Worm (Caenorhabditis elegans) whole organism, late embryonic: ENCODE data around the gene F44E2.6.

ENCODE experiments used
- K02D7.2 ChIP-seq: sonication (generic microtip); optimal IDR thresholded peaks from 2 replicates; lab custom pipeline; 2017; ENCODE audit warnings: mild to moderate bottlenecking, missing genetic modification characterization, missing compliant biosample characterization
- Y22D7AL.16 ChIP-seq: sonication (generic microtip); optimal IDR thresholded peaks from 2 replicates; lab custom pipeline; 2016; ENCODE audit warnings: missing genetic modification characterization, missing compliant biosample characterization
- eyg-1 ChIP-seq: sonication (generic microtip); optimal IDR thresholded peaks from 2 replicates; lab custom pipeline; 2016; ENCODE audit warnings: missing genotype, missing genetic modification characterization, missing compliant biosample characterization
- gmeb-2 ChIP-seq: sonication (generic microtip); optimal IDR thresholded peaks from 2 replicates; lab custom pipeline; 2016; ENCODE audit warnings: missing genetic modification characterization, inconsistent platforms, missing compliant biosample characterization
- hlh-8 ChIP-seq: sonication (generic microtip); optimal IDR thresholded peaks from 2 replicates; lab custom pipeline; 2016; ENCODE audit warnings: missing genotype, missing genetic modification characterization, missing compliant biosample characterization
- nfya-1 ChIP-seq: sonication (generic microtip); optimal IDR thresholded peaks from 2 replicates; lab custom pipeline; 2017; ENCODE audit warnings: missing genetic modification characterization, mild to moderate bottlenecking, missing compliant biosample characterization, antibody characterized with exemption, moderate library complexity
- pha-4 ChIP-seq: fragments of 150-350 bp; optimal IDR thresholded peaks from 2 replicates; lab custom pipeline; 2018; ENCODE audit warnings: missing biosample characterization, missing genetic modification reagents, missing genetic modification characterization

- peak; percentile 43 for TF ChIP-seq eyg-1 (tag; lab: Kevin White, UChicago)
- TF ChIP-seq K02D7.2 (tag; lab: Kevin White, UChicago), result no peak
- TF ChIP-seq pha-4 (tag; lab: Kevin White, UChicago), result no peak
- TF ChIP-seq gmeb-2 (tag; lab: Kevin White, UChicago), result peak; percentile 10
- TF ChIP-seq Y22D7AL.16 (tag; lab: Kevin White, UChicago), result no peak
- no peak for TF ChIP-seq hlh-8 (tag; lab: Kevin White, UChicago)
- peak; percentile 15 for TF ChIP-seq nfya-1 (tag; lab: Kevin White, UChicago)
Observed at ce11 chrIII:8865294-8865766, 20.3 kb upstream of the F44E2.6 start.
